Worm (Caenorhabditis elegans) whole organism, L4 larva: ENCODE results near the gene T19D12.6.

ENCODE experiments used
- aly-2 ChIP-seq: sonication (generic microtip); optimal IDR thresholded peaks from 2 replicates; lab custom pipeline; 2018; ENCODE audit warnings: missing biosample characterization, missing genetic modification characterization
- ceh-32 ChIP-seq: sonication (generic microtip); optimal IDR thresholded peaks from 2 replicates; lab custom pipeline; 2016; ENCODE audit warnings: mild to moderate bottlenecking, missing genetic modification characterization, missing compliant biosample characterization; ENCODE audit not compliant: poor library complexity
- fos-1 ChIP-seq: fragments of 150-350 bp; optimal IDR thresholded peaks from 2 replicates; lab custom pipeline; 2014; ENCODE audit warnings: missing biosample characterization, missing genetic modification characterization
- mep-1 ChIP-seq: fragments of 150-350 bp; sonication (generic microtip); optimal IDR thresholded peaks from 3 replicates; lab custom pipeline; 2014; ENCODE audit warnings: missing biosample characterization, missing genetic modification characterization
- nhr-25 ChIP-seq: sonication (generic microtip); optimal IDR thresholded peaks from 2 replicates; lab custom pipeline; 2017; ENCODE audit warnings: missing genetic modification characterization, mild to moderate bottlenecking, missing compliant biosample characterization, antibody characterized with exemption, moderate library complexity, borderline replicate concordance; ENCODE audit not compliant: insufficient read depth
- nhr-42 ChIP-seq: fragments of 200-800 bp; sonication (Bioruptor generic); IDR thresholded peaks from 2 replicates; pipeline ENCODE4 v1.3.6; 2022; ENCODE audit warnings: missing genetic modification characterization, missing compliant biosample characterization
- unc-39 ChIP-seq: sonication (generic microtip); optimal IDR thresholded peaks from 2 replicates; lab custom pipeline; 2017; ENCODE audit warnings: missing biosample characterization, missing genetic modification characterization

DNA sequence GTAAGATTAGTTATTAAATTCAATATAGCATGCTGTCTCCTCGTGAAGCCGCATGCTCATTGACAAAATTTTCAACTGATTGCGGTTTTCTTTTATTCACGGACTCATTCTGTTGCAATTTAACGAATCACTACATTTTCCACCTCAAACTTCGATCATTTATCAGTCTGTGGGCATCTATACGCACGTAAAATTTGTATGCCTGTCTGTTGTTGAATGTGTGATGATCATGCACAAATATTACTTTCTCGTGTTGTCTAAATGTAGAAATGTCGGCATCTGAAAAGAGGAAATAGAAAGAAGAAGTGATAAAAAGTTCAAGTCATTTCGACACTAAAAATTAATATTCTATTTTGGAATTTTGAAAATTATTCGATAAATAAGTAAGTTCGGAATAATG lies 30.4 kb downstream of the T19D12.6 start:
- TF ChIP-seq nhr-42 (no peak), nhr-25 (tag; lab: Kevin White, UChicago) (no peak), aly-2 (no peak), ceh-32 (tag; lab: Kevin White, UChicago) (no peak), fos-1 (tag; lab: Kevin White, UChicago) (no peak), mep-1 (tag; lab: Kevin White, UChicago) (peak; percentile 19), unc-39 (tag; lab: Kevin White, UChicago) (no peak)
